Worm (Caenorhabditis elegans): ENCODE measurements around the gene mstr-2.
A peak's percentile ranks its signal among the peaks of the same experiment; 100 is the strongest.

The mstr-2 gene

DNA sequence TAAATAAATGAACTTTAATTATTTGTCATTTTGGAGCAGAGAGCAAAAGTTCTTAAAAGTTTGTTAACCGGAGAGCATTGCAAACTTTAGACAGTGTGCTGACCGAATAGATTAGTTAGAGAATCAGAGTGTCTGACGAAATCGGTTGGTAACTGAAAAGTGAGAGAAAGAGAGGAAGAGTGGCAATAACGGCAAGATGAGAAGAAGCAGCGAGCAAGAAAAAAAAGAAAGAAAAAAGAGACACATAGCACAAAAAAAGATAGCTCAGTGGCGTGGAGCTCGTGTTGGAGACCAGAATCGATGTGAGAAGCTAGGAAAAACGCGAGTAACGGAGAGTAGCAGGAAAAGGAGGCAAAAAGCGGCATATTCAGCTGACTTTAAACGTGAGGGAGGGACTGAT, 35.4 kb downstream of the mstr-2 start (continued):
- TF ChIP-seq hlh-30 (tag; optimal IDR thresholded peaks at IDR 0.05; ENCODE audit: insufficient read depth) (peak; percentile 60), lin-13 (GFP tag; optimal IDR thresholded peaks at IDR 0.05) (no peak), unc-130 (GFP tag; optimal IDR thresholded peaks at IDR 0.05) (no peak), pqm-1 (tag; optimal IDR thresholded peaks at IDR 0.05) (no peak), dve-1 (tag; optimal IDR thresholded peaks at IDR 0.05; ENCODE audit: insufficient read depth) (peak; percentile 27), zag-1 (tag; optimal IDR thresholded peaks at IDR 0.05) (no peak), Y105C5A.15 (GFP tag; IDR thresholded peaks at IDR 0.05) (no peak), nhr-28 (tag; optimal IDR thresholded peaks at IDR 0.05) (peak; percentile 51), daf-19 (GFP tag; conservative IDR thresholded peaks at IDR 0.05) (no peak), saeg-2 (GFP tag; IDR thresholded peaks at IDR 0.05) (no peak), zfp-3 (GFP tag; conservative IDR thresholded peaks at IDR 0.05) (no peak), rbr-2 (tag; optimal IDR thresholded peaks at IDR 0.05) (peak; percentile 46), mes-2 (tag; optimal IDR thresholded peaks at IDR 0.05; ENCODE audit: poor library complexity, severe bottlenecking) (peak; percentile 32), nhr-77 (tag; optimal IDR thresholded peaks at IDR 0.05) (no peak), D1046.2 (GFP tag; IDR thresholded peaks at IDR 0.05) (no peak), dmd-8 (GFP tag; IDR thresholded peaks at IDR 0.05) (no peak), lin-39 (tag; optimal IDR thresholded peaks at IDR 0.05) (no peak), F44E2.7 (GFP tag; IDR thresholded peaks at IDR 0.05) (no peak), ctbp-1 (GFP tag; IDR thresholded peaks at IDR 0.05) (no peak), tag-97 (GFP tag; IDR thresholded peaks at IDR 0.05) (no peak), daf-16 (GFP tag; optimal IDR thresholded peaks at IDR 0.05) (no peak), daf-16 (tag; optimal IDR thresholded peaks at IDR 0.05) (no peak), snpc-4 (tag; optimal IDR thresholded peaks at IDR 0.05) (no peak), nhr-10 (tag; optimal IDR thresholded peaks at IDR 0.05) (no peak), lin-15B (tag; optimal IDR thresholded peaks at IDR 0.05) (no peak), ces-1 (GFP tag; optimal IDR thresholded peaks at IDR 0.05) (no peak), lir-3 (tag; optimal IDR thresholded peaks at IDR 0.05) (no peak), dpl-1 (GFP tag; optimal IDR thresholded peaks at IDR 0.05) (no peak), unc-39 (tag; optimal IDR thresholded peaks at IDR 0.05) (no peak), sdz-12 (GFP tag; optimal IDR thresholded peaks at IDR 0.05) (no peak), madf-5 (GFP tag; IDR thresholded peaks at IDR 0.05) (no peak), nhr-48 (tag; optimal IDR thresholded peaks at IDR 0.05) (peak; percentile 21), dmd-9 (GFP tag; IDR thresholded peaks at IDR 0.05) (no peak), set-16 (GFP tag; IDR thresholded peaks at IDR 0.05) (no peak), Y48G9A.11 (GFP tag; IDR thresholded peaks at IDR 0.05) (no peak), Y75B8A.6 (GFP tag; IDR thresholded peaks at IDR 0.05) (no peak), mep-1 (tag; optimal IDR thresholded peaks at IDR 0.05) (peak; percentile 68), nhr-111 (GFP tag; optimal IDR thresholded peaks at IDR 0.05) (no peak), nhr-11 (tag; optimal IDR thresholded peaks at IDR 0.05) (peak; percentile 49), lin-38 (GFP tag; IDR thresholded peaks at IDR 0.05) (no peak), hif-1 (tag; optimal IDR thresholded peaks at IDR 0.05) (peak in 1 of 2 experiments; percentile 28), ceh-28 (tag; optimal IDR thresholded peaks at IDR 0.05) (no peak), F49E8.2 (tag; optimal IDR thresholded peaks at IDR 0.05; ENCODE audit: borderline replicate concordance) (no peak), lsy-2 (tag; optimal IDR thresholded peaks at IDR 0.05) (peak in 1 of 2 experiments; percentile 67), ceh-82 (tag; optimal IDR thresholded peaks at IDR 0.05) (no peak), lin-29 (GFP tag; IDR thresholded peaks at IDR 0.05) (no peak), hlh-11 (tag; optimal IDR thresholded peaks at IDR 0.05) (peak; percentile 51), duxl-1 (tag; optimal IDR thresholded peaks at IDR 0.05; ENCODE audit: poor library complexity) (no peak), skn-1 (tag; optimal IDR thresholded peaks at IDR 0.05) (no peak), egl-43 (GFP tag; IDR thresholded peaks at IDR 0.05) (no peak), ceh-32 (tag; optimal IDR thresholded peaks at IDR 0.05; ENCODE audit: poor library complexity) (no peak), F37D6.2 (tag; optimal IDR thresholded peaks at IDR 0.05) (peak; percentile 6), nhr-42 (GFP tag; IDR thresholded peaks at IDR 0.05) (no peak)

Measured in whole organism, L4 larva.